Worm (Caenorhabditis elegans) whole organism, L1 larva: ENCODE measurements around the gene ets-8.
"Not testable (repeated sequence)": the region's sequence is repeated elsewhere in the genome, so short reads cannot be mapped to it uniquely, and the experiment has no call there.

Experiments used
- C16A3.4 ChIP-seq: fragments of 150-350 bp; optimal IDR thresholded peaks from 2 replicates; lab custom pipeline; 2014; ENCODE audit warnings: missing biosample characterization, missing genetic modification characterization
- aha-1 ChIP-seq: fragments of 150-350 bp; optimal IDR thresholded peaks from 2 replicates; lab custom pipeline; 2014; ENCODE audit warnings: missing biosample characterization, missing genetic modification characterization
- alr-1 ChIP-seq: fragments of 200-800 bp; sonication (Bioruptor generic); optimal IDR thresholded peaks from 2 replicates; lab custom pipeline; 2018; ENCODE audit warnings: borderline replicate concordance, mild to moderate bottlenecking, missing genetic modification characterization, missing compliant biosample characterization
- ama-1 ChIP-seq: fragments of 150-350 bp; optimal IDR thresholded peaks from 2 replicates; lab custom pipeline; 2014
- efl-1 ChIP-seq, 4 experiments: fragments of 150-350 bp; optimal IDR thresholded peaks in 3 of 4; peaks in 1 of 4; 1 replicate in 1 of 4; 2 replicates in 3 of 4; lab custom pipeline; 2014; ENCODE audit warnings: missing biosample characterization in 2 of 4, missing genetic modification characterization in 2 of 4, missing genetic modification reagents in 2 of 4
- efl-3 ChIP-seq: fragments of 200-800 bp; sonication (Bioruptor generic); optimal IDR thresholded peaks from 2 replicates; lab custom pipeline; 2018; ENCODE audit warnings: mild to moderate bottlenecking, missing genetic modification characterization, missing compliant biosample characterization
- egl-13 ChIP-seq: sonication (generic microtip); optimal IDR thresholded peaks from 2 replicates; lab custom pipeline; 2016; ENCODE audit warnings: missing genotype, missing genetic modification reagents, missing genetic modification characterization, missing compliant biosample characterization
- egl-27 ChIP-seq, 2 experiments: fragments of 150-350 bp in 1 of 2; sonication (generic microtip); optimal IDR thresholded peaks; 3 replicates each; lab custom pipeline; 2017 to 2018; ENCODE audit warnings: missing biosample characterization in 2 of 2, missing genetic modification characterization in 2 of 2, missing genetic modification reagents in 2 of 2
- elt-2 ChIP-seq: sonication (generic microtip); optimal IDR thresholded peaks from 2 replicates; lab custom pipeline; 2016; ENCODE audit warnings: missing genetic modification characterization, mild to moderate bottlenecking, inconsistent platforms, missing compliant biosample characterization, missing genetic modification reagents
- elt-3 ChIP-seq, 6 experiments: fragments of 150-350 bp in 1 of 6; sonication (generic microtip); optimal IDR thresholded peaks; 2 replicates each; lab custom pipeline; 2017 to 2018; ENCODE audit warnings: missing biosample characterization in 6 of 6, missing genetic modification characterization in 6 of 6, inconsistent platforms in 1 of 6
- fkh-8 ChIP-seq: sonication (generic microtip); optimal IDR thresholded peaks from 2 replicates; lab custom pipeline; 2016; ENCODE audit warnings: mild to moderate bottlenecking, missing genetic modification characterization, missing compliant biosample characterization
- grh-1 ChIP-seq: fragments of 200-800 bp; sonication (Bioruptor generic); IDR thresholded peaks from 2 replicates; pipeline ENCODE4 v1.3.6; 2022; ENCODE audit warnings: missing genetic modification reagents, missing genetic modification characterization, missing compliant biosample characterization
- hlh-4 ChIP-seq: sonication (generic microtip); optimal IDR thresholded peaks from 2 replicates; lab custom pipeline; 2016; ENCODE audit warnings: mild to moderate bottlenecking, missing genetic modification characterization, missing compliant biosample characterization
- irx-1 ChIP-seq: sonication (generic microtip); optimal IDR thresholded peaks from 2 replicates; lab custom pipeline; 2016; ENCODE audit warnings: missing genetic modification characterization, missing compliant biosample characterization
- isw-1 ChIP-seq: fragments of 200-800 bp; sonication (Bioruptor generic); IDR thresholded peaks from 2 replicates; pipeline ENCODE4 v1.3.6; 2022; ENCODE audit warnings: missing genetic modification characterization, missing compliant biosample characterization
- jun-1 ChIP-seq: fragments of 150-350 bp; optimal IDR thresholded peaks from 2 replicates; lab custom pipeline; 2014; ENCODE audit warnings: missing biosample characterization, missing genetic modification reagents, missing genetic modification characterization
- lin-13 ChIP-seq: fragments of 150-350 bp; optimal IDR thresholded peaks from 2 replicates; lab custom pipeline; 2014; ENCODE audit warnings: missing biosample characterization, missing genetic modification reagents, missing genetic modification characterization
- lin-14 ChIP-seq: fragments of 200-800 bp; sonication (Bioruptor generic); optimal IDR thresholded peaks from 2 replicates; lab custom pipeline; 2018; ENCODE audit warnings: mild to moderate bottlenecking, missing genetic modification characterization, moderate library complexity, missing compliant biosample characterization
- lin-15B ChIP-seq: fragments of 150-350 bp; sonication (generic microtip); optimal IDR thresholded peaks from 3 replicates; lab custom pipeline; 2014; ENCODE audit warnings: missing biosample characterization, missing genetic modification characterization
- lin-39 ChIP-seq: fragments of 150-350 bp; optimal IDR thresholded peaks from 2 replicates; lab custom pipeline; 2014; ENCODE audit warnings: missing biosample characterization, missing genetic modification reagents, missing genetic modification characterization
- lsy-2 ChIP-seq, 2 experiments: fragments of 150-350 bp; optimal IDR thresholded peaks; 2 replicates each; lab custom pipeline; 2014; ENCODE audit warnings: missing biosample characterization in 2 of 2, missing genetic modification characterization in 2 of 2
- mdl-1 ChIP-seq, 2 experiments: fragments of 150-350 bp; optimal IDR thresholded peaks; 2 replicates each; lab custom pipeline; 2014 to 2017; ENCODE audit warnings: missing biosample characterization in 2 of 2, missing genetic modification characterization in 2 of 2, inconsistent platforms in 1 of 2
- mep-1 ChIP-seq: fragments of 150-350 bp; optimal IDR thresholded peaks from 2 replicates; lab custom pipeline; 2014; ENCODE audit warnings: missing biosample characterization, missing genetic modification characterization
- nhr-11 ChIP-seq: fragments of 150-350 bp; optimal IDR thresholded peaks from 2 replicates; lab custom pipeline; 2014; ENCODE audit warnings: missing biosample characterization, missing genetic modification characterization
- nhr-12 ChIP-seq: sonication (generic microtip); optimal IDR thresholded peaks from 2 replicates; lab custom pipeline; 2017; ENCODE audit warnings: missing biosample characterization, missing genetic modification characterization
- nhr-237 ChIP-seq: fragments of 150-350 bp; optimal IDR thresholded peaks from 2 replicates; lab custom pipeline; 2014; ENCODE audit warnings: missing biosample characterization, missing genetic modification characterization
- nhr-28 ChIP-seq: fragments of 150-350 bp; optimal IDR thresholded peaks from 2 replicates; lab custom pipeline; 2014; ENCODE audit warnings: missing biosample characterization, missing genetic modification characterization
- nhr-47 ChIP-seq: sonication (generic microtip); optimal IDR thresholded peaks from 2 replicates; lab custom pipeline; 2016; ENCODE audit warnings: mild to moderate bottlenecking, missing genetic modification characterization, moderate library complexity, missing compliant biosample characterization
- nhr-71 ChIP-seq: sonication (generic microtip); optimal IDR thresholded peaks from 2 replicates; lab custom pipeline; 2016; ENCODE audit warnings: mild to moderate bottlenecking, missing genetic modification characterization, moderate library complexity, missing compliant biosample characterization
- nhr-76 ChIP-seq: sonication (generic microtip); optimal IDR thresholded peaks from 2 replicates; lab custom pipeline; 2017; ENCODE audit warnings: missing biosample characterization, missing genetic modification characterization
- nhr-77 ChIP-seq: fragments of 150-350 bp; optimal IDR thresholded peaks from 2 replicates; lab custom pipeline; 2014; ENCODE audit warnings: missing biosample characterization, missing genetic modification characterization
- nhr-84 ChIP-seq: sonication (generic microtip); optimal IDR thresholded peaks from 2 replicates; lab custom pipeline; 2017; ENCODE audit warnings: missing biosample characterization, missing genetic modification characterization
- nhr-85 ChIP-seq: sonication (generic microtip); peaks from one replicate; lab custom pipeline; 2016; ENCODE audit warnings: missing genetic modification characterization, inconsistent platforms, missing compliant biosample characterization
- nhr-90 ChIP-seq: sonication (generic microtip); optimal IDR thresholded peaks from 2 replicates; lab custom pipeline; 2016; ENCODE audit warnings: mild to moderate bottlenecking, missing genetic modification characterization, missing compliant biosample characterization; ENCODE audit not compliant: poor library complexity
- pax-3 ChIP-seq: fragments of 200-800 bp; sonication (Bioruptor generic); optimal IDR thresholded peaks from 2 replicates; lab custom pipeline; 2018; ENCODE audit warnings: mild to moderate bottlenecking, missing genetic modification characterization, moderate library complexity, missing compliant biosample characterization
- pqm-1 ChIP-seq: sonication (generic microtip); optimal IDR thresholded peaks from 3 replicates; lab custom pipeline; 2017; ENCODE audit warnings: missing biosample characterization, missing genetic modification characterization
- rnt-1 ChIP-seq: sonication (generic microtip); optimal IDR thresholded peaks from 2 replicates; lab custom pipeline; 2016; ENCODE audit warnings: mild to moderate bottlenecking, missing genetic modification characterization, moderate library complexity, missing compliant biosample characterization
- skn-1 ChIP-seq: fragments of 150-350 bp; optimal IDR thresholded peaks from 2 replicates; lab custom pipeline; 2014; ENCODE audit warnings: missing biosample characterization, missing genetic modification characterization
- snu-23 ChIP-seq: sonication (generic microtip); optimal IDR thresholded peaks from 2 replicates; lab custom pipeline; 2016; ENCODE audit warnings: missing genetic modification characterization, missing compliant biosample characterization
- sox-4 ChIP-seq: sonication (generic microtip); optimal IDR thresholded peaks from 2 replicates; lab custom pipeline; 2016; ENCODE audit warnings: missing genetic modification characterization, missing compliant biosample characterization
- sup-37 ChIP-seq: fragments of 200-800 bp; sonication (Bioruptor generic); optimal IDR thresholded peaks from 2 replicates; lab custom pipeline; 2018; ENCODE audit warnings: mild to moderate bottlenecking, missing genetic modification characterization, missing compliant biosample characterization
- unc-130 ChIP-seq: fragments of 150-350 bp; optimal IDR thresholded peaks from 2 replicates; lab custom pipeline; 2017; ENCODE audit warnings: missing biosample characterization, missing genetic modification characterization, inconsistent platforms
- unc-30 ChIP-seq: sonication (generic microtip); optimal IDR thresholded peaks from 2 replicates; lab custom pipeline; 2017; ENCODE audit warnings: missing biosample characterization, missing genetic modification characterization
- unc-98 ChIP-seq: fragments of 200-800 bp; sonication (Bioruptor generic); IDR thresholded peaks from 2 replicates; pipeline ENCODE4 v1.3.6; 2022; ENCODE audit warnings: missing genetic modification characterization, missing compliant biosample characterization
- xbp-1 ChIP-seq: sonication (generic microtip); optimal IDR thresholded peaks from 2 replicates; lab custom pipeline; 2016; ENCODE audit warnings: missing genetic modification characterization, missing compliant biosample characterization
- zag-1 ChIP-seq: fragments of 150-350 bp; optimal IDR thresholded peaks from 2 replicates; lab custom pipeline; 2014; ENCODE audit warnings: missing biosample characterization, missing genetic modification characterization
- zip-4 ChIP-seq: fragments of 200-800 bp; sonication (Bioruptor generic); optimal IDR thresholded peaks from 2 replicates; lab custom pipeline; 2018; ENCODE audit warnings: mild to moderate bottlenecking, missing genetic modification characterization, moderate library complexity, missing compliant biosample characterization
- ztf-11 ChIP-seq, 2 experiments: sonication (generic microtip); optimal IDR thresholded peaks; 2 replicates each; lab custom pipeline; 2016 to 2017; ENCODE audit warnings: missing genetic modification characterization in 2 of 2, missing biosample characterization in 1 of 2, missing compliant biosample characterization in 1 of 2

The ets-8 gene

DNA sequence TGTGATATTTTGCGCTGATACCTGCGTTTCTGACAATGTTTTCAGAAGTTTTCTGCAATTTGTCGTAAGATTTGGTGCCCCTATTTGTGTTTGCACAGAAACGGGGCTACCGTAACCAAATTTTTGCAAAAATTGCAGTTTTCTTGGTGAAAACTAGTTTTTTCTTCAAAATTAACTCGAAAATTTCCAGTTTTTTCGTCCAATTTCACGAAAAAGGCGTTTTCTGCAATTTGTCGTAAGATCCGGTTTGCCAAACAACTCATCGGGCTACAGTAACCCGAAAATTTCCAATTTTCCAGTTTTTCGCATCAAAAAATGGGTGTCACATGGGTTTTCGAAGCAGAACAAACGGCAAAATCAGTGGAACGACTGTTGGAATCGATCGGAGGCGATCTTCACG is 27.2 kb upstream of the ets-8 start, which contains the start of gene mdt-20:
Gene mdt-20 (plus strand): TSS at position 301 of the 400 bp plus-strand sequence.
- not testable (repeated sequence) for TF ChIP-seq nhr-84 (tag; lab: Kevin White, UChicago); nhr-237 (tag; lab: Kevin White, UChicago); unc-98 (GFP tag; lab: Robert Waterston, UW)

DNA sequence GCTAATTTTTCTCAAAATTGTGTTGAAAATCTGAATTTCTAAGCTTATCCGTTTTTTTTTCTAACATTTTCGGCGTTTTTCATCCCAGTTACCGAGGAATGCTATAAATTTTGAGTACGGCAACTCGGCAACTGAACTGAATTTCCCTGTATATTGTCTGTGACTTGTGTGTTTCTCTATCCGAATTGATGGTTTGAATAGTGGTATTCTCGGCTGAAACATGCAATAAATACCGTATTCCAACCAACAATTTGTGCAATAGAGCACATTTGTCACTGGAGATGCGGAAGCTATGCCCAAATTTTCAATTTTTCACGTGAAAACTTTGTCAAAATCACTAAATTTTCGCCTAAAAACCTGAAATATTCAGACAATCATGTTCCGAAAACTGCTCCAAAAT is 22.0 kb upstream of the ets-8 start, which contains the start of gene rmif-2:
Gene rmif-2 (plus strand): TSS at position 301 of the 400 bp plus-strand sequence.
- TF ChIP-seq sox-4 (tag; lab: Kevin White, UChicago); unc-30 (tag; lab: Kevin White, UChicago); elt-2: not testable (repeated sequence)

- TF ChIP-seq nhr-76 (no peak), aha-1 (tag; lab: Kevin White, UChicago) (no peak), irx-1 (tag; lab: Kevin White, UChicago) (peak; percentile 19), nhr-47 (tag; lab: Kevin White, UChicago) (no peak), lin-13 (GFP tag; lab: Kevin White, UChicago) (peak; percentile 44), efl-3 (GFP tag; lab: Kevin White, UChicago) (no peak), lsy-2 (tag; optimal IDR thresholded peaks at IDR 0.05; lab: Kevin White, UChicago) (peak; percentile 55 to 67), egl-13 (tag; lab: Kevin White, UChicago) (no peak), sup-37 (no peak), xbp-1 (peak; percentile 27), jun-1 (tag; lab: Kevin White, UChicago) (no peak), lin-39 (tag; lab: Kevin White, UChicago) (peak; percentile 1), elt-2 (no peak), nhr-12 (tag; lab: Kevin White, UChicago) (no peak), fkh-8 (tag; lab: Kevin White, UChicago) (no peak), ama-1 (lab: Kevin White, UChicago) (no peak), mep-1 (peak; percentile 49), alr-1 (tag; lab: Kevin White, UChicago) (no peak), nhr-84 (tag; lab: Kevin White, UChicago) (no peak), nhr-77 (tag; lab: Kevin White, UChicago) (no peak), unc-30 (tag; lab: Kevin White, UChicago) (no peak), hlh-4 (tag; lab: Kevin White, UChicago) (no peak), nhr-11 (no peak), rnt-1 (no peak), ztf-11 (tag; optimal IDR thresholded peaks at IDR 0.05; lab: Kevin White, UChicago) (no peak), unc-130 (tag; lab: Kevin White, UChicago) (peak; percentile 2), lin-15B (no peak), nhr-71 (tag; lab: Kevin White, UChicago) (no peak), zip-4 (no peak), nhr-28 (tag; lab: Kevin White, UChicago) (no peak), nhr-90 (tag; lab: Kevin White, UChicago) (no peak), C16A3.4 (tag; lab: Kevin White, UChicago) (no peak), grh-1 (GFP tag; lab: Robert Waterston, UW) (0 out of 2 replicates have a peak, but pooled peaks have one; percentile 39), elt-3 (tag; optimal IDR thresholded peaks at IDR 0.05; lab: Kevin White, UChicago) (no peak), pax-3 (tag; lab: Kevin White, UChicago) (no peak), snu-23 (GFP tag; lab: Kevin White, UChicago) (peak; percentile 60), efl-1 (optimal IDR thresholded peaks at IDR 0.05; lab: Kevin White, UChicago) (peak; percentile 90 to 95), efl-1 (GFP tag; optimal IDR thresholded peaks at IDR 0.05 in 1 of 2; lab: Kevin White, UChicago) (peak; percentile 95 to 99), skn-1 (tag; lab: Kevin White, UChicago) (peak; percentile 20), isw-1 (GFP tag; lab: Robert Waterston, UW) (peak; percentile 5; the same call in 1 of the 2 replicates), pqm-1 (no peak), nhr-85 (tag; lab: Kevin White, UChicago) (peak; percentile 41), egl-27 (tag; optimal IDR thresholded peaks at IDR 0.05; lab: Kevin White, UChicago) (no peak), zag-1 (tag; lab: Kevin White, UChicago) (no peak), mdl-1 (tag; optimal IDR thresholded peaks at IDR 0.05; lab: Kevin White, UChicago) (peak in 1 of 2 experiments; percentile 15), lin-14 (GFP tag; lab: Kevin White, UChicago) (no peak)
These were observed 17.4 kb upstream of the ets-8 start, which contains the start of gene Y104H12D.2 for ce11 chrIV:1177683-1178082. Gene Y104H12D.2 (plus strand): TSS chrIV:1178022.
